Worm (Caenorhabditis elegans) whole organism, L4 larva: ENCODE data around the gene brp-1.

Source experiments
- ceh-28 ChIP-seq: fragments of 150-350 bp; optimal IDR thresholded peaks from 2 replicates; lab custom pipeline; 2014; ENCODE audit warnings: missing biosample characterization, missing genetic modification reagents, missing genetic modification characterization
- fkh-10 ChIP-seq: fragments of 150-350 bp; optimal IDR thresholded peaks from 2 replicates; lab custom pipeline; 2014; ENCODE audit warnings: missing biosample characterization, missing genetic modification reagents, missing genetic modification characterization
- nhr-11 ChIP-seq: fragments of 150-350 bp; optimal IDR thresholded peaks from 2 replicates; lab custom pipeline; 2014; ENCODE audit warnings: missing biosample characterization, missing genetic modification characterization
- nhr-6 ChIP-seq: fragments of 150-350 bp; optimal IDR thresholded peaks from 2 replicates; lab custom pipeline; 2014; ENCODE audit warnings: missing biosample characterization, missing genetic modification characterization
- sdz-12 ChIP-seq: fragments of 200-800 bp; sonication (Bioruptor generic); optimal IDR thresholded peaks from 2 replicates; lab custom pipeline; 2018; ENCODE audit warnings: mild to moderate bottlenecking, missing genetic modification characterization, missing compliant biosample characterization
- skn-1 ChIP-seq: fragments of 150-350 bp; optimal IDR thresholded peaks from 2 replicates; lab custom pipeline; 2014; ENCODE audit warnings: missing biosample characterization, missing genetic modification characterization
- snpc-4 ChIP-seq: fragments of 150-350 bp; optimal IDR thresholded peaks from 2 replicates; lab custom pipeline; 2014; ENCODE audit warnings: missing biosample characterization, missing genetic modification characterization
- unc-39 ChIP-seq: sonication (generic microtip); optimal IDR thresholded peaks from 2 replicates; lab custom pipeline; 2017; ENCODE audit warnings: missing biosample characterization, missing genetic modification characterization

- no peak for TF ChIP-seq snpc-4 (tag; lab: Kevin White, UChicago)
- TF ChIP-seq skn-1 (tag; lab: Kevin White, UChicago), result no peak
- no peak for TF ChIP-seq unc-39 (tag; lab: Kevin White, UChicago)
- TF ChIP-seq ceh-28, result no peak
- no peak for TF ChIP-seq nhr-6 (tag; lab: Kevin White, UChicago)
- no peak for TF ChIP-seq sdz-12
- TF ChIP-seq nhr-11 (tag; lab: Kevin White, UChicago), result no peak
- no peak for TF ChIP-seq fkh-10 (GFP tag; lab: Kevin White, UChicago)
These were observed 1.9 kb downstream of the brp-1 start for ce11 chrIII:12022281-12022680.
